Fruit fly (Drosophila melanogaster) whole organism, prepupa: ENCODE results near the gene CG3246.

Experiments
- CG6163 ChIP-seq: fragments of 200-800 bp; sonication (Bioruptor generic); IDR thresholded peaks from 3 replicates; pipeline ENCODE4 v1.3.6; 2022; ENCODE audit warnings: missing biosample characterization, missing genetic modification characterization
- Eip93F ChIP-seq: fragments of 200-800 bp; sonication (Bioruptor generic); optimal IDR thresholded peaks from 2 replicates; lab custom pipeline; 2016; ENCODE audit warnings: missing biosample characterization, mild to moderate bottlenecking, missing genetic modification characterization
- lz ChIP-seq: fragments of 200-800 bp; sonication (Bioruptor generic); optimal IDR thresholded peaks from 3 replicates; lab custom pipeline; 2016; ENCODE audit warnings: missing biosample characterization, missing genetic modification characterization

DNA sequence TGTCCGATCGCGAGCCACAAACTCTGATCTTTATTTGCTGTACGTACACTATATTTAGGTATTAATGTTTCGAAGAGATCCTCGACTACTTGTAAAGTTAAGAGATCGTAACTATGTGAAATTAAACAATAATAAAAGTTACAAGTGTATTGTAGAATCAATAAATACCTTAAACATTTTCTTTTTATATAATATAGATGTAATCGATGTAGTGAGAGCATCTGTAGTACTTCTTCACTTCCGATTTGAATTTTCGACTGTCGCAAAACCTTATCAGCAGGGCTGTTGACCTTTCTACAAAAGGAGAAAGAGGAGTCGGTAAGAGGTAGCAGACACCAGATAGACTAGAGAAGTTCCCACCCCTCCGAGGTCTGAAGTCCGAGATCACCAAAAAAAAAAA lies 13.4 kb upstream of the CG3246 start:
- TF ChIP-seq CG6163 (GFP tag; lab: Robert Waterston, UW) (no peak), lz (GFP tag; lab: Kevin White, UChicago) (peak; percentile 28), Eip93F (GFP tag; lab: Kevin White, UChicago) (no peak)
